Fruit fly (Drosophila melanogaster) whole organism, wandering third instar larva: Measurements from ENCODE around the gene CG7369.
"Not testable (repeated sequence)": the region's sequence is repeated elsewhere in the genome, so short reads cannot be mapped to it uniquely, and the experiment has no call there.

Source experiments
- Abd-B ChIP-seq: fragments of >200 bp; optimal IDR thresholded peaks from 2 replicates; lab custom pipeline; 2017; ENCODE audit warnings: missing biosample characterization, missing genetic modification characterization
- CG32264 ChIP-seq: fragments of 200-800 bp; sonication (Bioruptor generic); optimal IDR thresholded peaks from 2 replicates; lab custom pipeline; 2016; ENCODE audit warnings: missing biosample characterization, missing genetic modification characterization
- CG9705 ChIP-seq: fragments of 200-800 bp; sonication (Bioruptor generic); optimal IDR thresholded peaks from 2 replicates; lab custom pipeline; 2018; ENCODE audit warnings: missing biosample characterization, mild to moderate bottlenecking, missing genetic modification characterization
- CrebA ChIP-seq: fragments of 200-800 bp; sonication (Bioruptor generic); optimal IDR thresholded peaks from 2 replicates; lab custom pipeline; 2016; ENCODE audit warnings: missing biosample characterization, mild to moderate bottlenecking, missing genetic modification characterization, borderline replicate concordance
- Dfd ChIP-seq: fragments of >200 bp; optimal IDR thresholded peaks from 2 replicates; lab custom pipeline; 2017; ENCODE audit warnings: missing biosample characterization, missing genetic modification characterization
- Dif ChIP-seq: fragments of 200-275, 200-300 bp; sonication (Bioruptor generic); optimal IDR thresholded peaks from 2 replicates; lab custom pipeline; 2018; ENCODE audit warnings: missing biosample characterization, missing genetic modification characterization; ENCODE audit not compliant: partially characterized antibody
- GATAd ChIP-seq: sonication (Bioruptor generic); optimal IDR thresholded peaks from 2 replicates; lab custom pipeline; 2016; ENCODE audit warnings: missing biosample characterization, missing genetic modification characterization
- HLH106 ChIP-seq: fragments of 200-800 bp; optimal IDR thresholded peaks from 3 replicates; lab custom pipeline; 2019; ENCODE audit warnings: missing biosample characterization, mild to moderate bottlenecking, missing genetic modification characterization, moderate library complexity
- Hnf4 ChIP-seq: fragments of 200-800 bp; sonication (Bioruptor generic); optimal IDR thresholded peaks from 2 replicates; lab custom pipeline; 2016; ENCODE audit warnings: missing biosample characterization, mild to moderate bottlenecking, missing genetic modification characterization
- Hr78 ChIP-seq: fragments of >200 bp; optimal IDR thresholded peaks from 2 replicates; lab custom pipeline; 2017; ENCODE audit warnings: missing biosample characterization, missing genetic modification characterization
- Mio ChIP-seq: sonication (Bioruptor generic); optimal IDR thresholded peaks from 2 replicates; lab custom pipeline; 2016; ENCODE audit warnings: missing biosample characterization, missing genetic modification characterization
- Myc ChIP-seq: fragments of >200 bp; optimal IDR thresholded peaks from 2 replicates; lab custom pipeline; 2017
- N ChIP-seq: fragments of >200 bp; optimal IDR thresholded peaks from 2 replicates; lab custom pipeline; 2018; ENCODE audit warnings: missing biosample characterization, missing external identifiers, missing genetic modification characterization
- OdsH ChIP-seq: fragments of 200-800 bp; sonication (Bioruptor generic); optimal IDR thresholded peaks from 2 replicates; lab custom pipeline; 2016; ENCODE audit warnings: missing biosample characterization, mild to moderate bottlenecking, missing genetic modification characterization
- Rel ChIP-seq, 2 experiments: fragments of 200-800 bp; sonication (Bioruptor generic) in 1 of 2; optimal IDR thresholded peaks; 2 replicates in 1 of 2; 3 replicates in 1 of 2; lab custom pipeline; 2016 to 2019; ENCODE audit warnings: mild to moderate bottlenecking in 2 of 2, missing biosample characterization in 2 of 2, missing genetic modification characterization in 2 of 2, moderate library complexity in 1 of 2
- Sp1 ChIP-seq: fragments of 200-800 bp; sonication (Bioruptor generic); optimal IDR thresholded peaks from 3 replicates; lab custom pipeline; 2019; ENCODE audit warnings: missing biosample characterization, mild to moderate bottlenecking, missing genetic modification characterization, moderate library complexity
- Vsx2 ChIP-seq: fragments of 200-300, 225-300 bp; sonication (Bioruptor generic); optimal IDR thresholded peaks from 2 replicates; lab custom pipeline; 2018; ENCODE audit warnings: missing biosample characterization, missing genetic modification characterization; ENCODE audit not compliant: partially characterized antibody
- brk ChIP-seq: fragments of 200-800 bp; sonication (Bioruptor generic); optimal IDR thresholded peaks from 2 replicates; lab custom pipeline; 2016; ENCODE audit warnings: missing biosample characterization, mild to moderate bottlenecking, missing genetic modification characterization
- dl ChIP-seq, 2 experiments: fragments of 175-275, 200-275 bp in 1 of 2; fragments of 200-275 bp in 1 of 2; sonication (Bioruptor generic); optimal IDR thresholded peaks; lab custom pipeline; 2018; ENCODE audit warnings: mild to moderate bottlenecking in 2 of 2, missing biosample characterization in 2 of 2, missing genetic modification characterization in 2 of 2, moderate library complexity in 2 of 2; ENCODE audit not compliant: partially characterized antibody in 2 of 2, insufficient read depth in 1 of 2
- dmrt93B ChIP-seq: fragments of 200-800 bp; sonication (Bioruptor generic); optimal IDR thresholded peaks from 2 replicates; lab custom pipeline; 2018; ENCODE audit warnings: missing biosample characterization, mild to moderate bottlenecking, missing genetic modification characterization
- dsf ChIP-seq: sonication (Bioruptor generic); optimal IDR thresholded peaks from 2 replicates; lab custom pipeline; 2016; ENCODE audit warnings: missing biosample characterization, missing genetic modification characterization, borderline replicate concordance
- ey ChIP-seq: fragments of 200-800 bp; sonication (Bioruptor generic); optimal IDR thresholded peaks from 2 replicates; lab custom pipeline; 2016; ENCODE audit warnings: missing biosample characterization, missing genetic modification characterization
- foxo ChIP-seq, 2 experiments: fragments of 200-800 bp; sonication (Bioruptor generic); optimal IDR thresholded peaks; 2 replicates in 1 of 2; 3 replicates in 1 of 2; lab custom pipeline; 2016 to 2017; ENCODE audit warnings: missing biosample characterization in 2 of 2, missing genetic modification characterization in 2 of 2
- fru ChIP-seq: fragments of 200-800 bp; sonication (Bioruptor generic); optimal IDR thresholded peaks from 3 replicates; lab custom pipeline; 2016; ENCODE audit warnings: missing biosample characterization, mild to moderate bottlenecking, missing genetic modification characterization
- h ChIP-seq: fragments of 200-800 bp; sonication (Bioruptor generic); optimal IDR thresholded peaks from 3 replicates; lab custom pipeline; 2016; ENCODE audit warnings: missing biosample characterization, mild to moderate bottlenecking, missing genetic modification characterization
- jim ChIP-seq: fragments of 175-275, 200-325 bp; sonication (Bioruptor generic); optimal IDR thresholded peaks from 2 replicates; lab custom pipeline; 2016; ENCODE audit warnings: missing biosample characterization, mild to moderate bottlenecking, missing genetic modification characterization
- lola ChIP-seq: fragments of >200 bp; optimal IDR thresholded peaks from 2 replicates; lab custom pipeline; 2017; ENCODE audit warnings: missing biosample characterization, missing genetic modification characterization
- pan ChIP-seq: fragments of >200 bp; optimal IDR thresholded peaks from 2 replicates; lab custom pipeline; 2017
- psq ChIP-seq: fragments of 200-800 bp; sonication (Bioruptor generic); optimal IDR thresholded peaks from 3 replicates; lab custom pipeline; 2017; ENCODE audit warnings: missing biosample characterization, mild to moderate bottlenecking, missing genetic modification characterization, moderate library complexity
- rgr ChIP-seq: fragments of 200-800 bp; sonication (Bioruptor generic); optimal IDR thresholded peaks from 3 replicates; lab custom pipeline; 2016; ENCODE audit warnings: missing biosample characterization, mild to moderate bottlenecking, missing genetic modification characterization
- sage ChIP-seq: fragments of 200-800 bp; sonication (Bioruptor generic); optimal IDR thresholded peaks from 2 replicates; lab custom pipeline; 2016; ENCODE audit warnings: missing biosample characterization, mild to moderate bottlenecking, missing genetic modification characterization
- sv ChIP-seq: fragments of 200-800 bp; sonication (Bioruptor generic); optimal IDR thresholded peaks from 3 replicates; lab custom pipeline; 2016; ENCODE audit warnings: missing biosample characterization, missing genetic modification characterization
- tai ChIP-seq: sonication (Bioruptor generic); optimal IDR thresholded peaks from 2 replicates; lab custom pipeline; 2016; ENCODE audit warnings: missing biosample characterization, missing genetic modification characterization
- usp ChIP-seq: fragments of >200 bp; optimal IDR thresholded peaks from 2 replicates; lab custom pipeline; 2017; ENCODE audit warnings: missing biosample characterization, missing genetic modification characterization
- woc ChIP-seq: sonication (Bioruptor generic); optimal IDR thresholded peaks from 2 replicates; lab custom pipeline; 2016; ENCODE audit warnings: missing biosample characterization, mild to moderate bottlenecking, missing genetic modification characterization

CG7369 gene

dm6 chr3L:22695653-22696052 lies 45.9 kb upstream of the CG7369 start, which contains the start of gene CG14452:
TSS of gene CG14452 (plus strand) at chr3L:22695953.
- no peak for TF ChIP-seq foxo (GFP tag; optimal IDR thresholded peaks at IDR 0.05; lab: Kevin White, UChicago)
- no peak for TF ChIP-seq Myc (lab: Kevin White, UChicago)
- no peak for TF ChIP-seq CG9705 (GFP tag; lab: Kevin White, UChicago)
- no peak for TF ChIP-seq Dif (GFP tag; lab: Kevin White, UChicago)
- no peak for TF ChIP-seq Abd-B (GFP tag; lab: Kevin White, UChicago)
- TF ChIP-seq fru (GFP tag; lab: Kevin White, UChicago): no peak
- TF ChIP-seq N (GFP tag; lab: Kevin White, UChicago): no peak
- no peak for TF ChIP-seq woc
- no peak for TF ChIP-seq sage (GFP tag; lab: Kevin White, UChicago)
- no peak for TF ChIP-seq sv (GFP tag; lab: Kevin White, UChicago)
- TF ChIP-seq Sp1 (GFP tag; lab: Kevin White, UChicago): no peak
- no peak for TF ChIP-seq pan (lab: Kevin White, UChicago)
- no peak for TF ChIP-seq lola (GFP tag; lab: Kevin White, UChicago)
- TF ChIP-seq Mio (GFP tag; lab: Kevin White, UChicago): no peak
- no peak for TF ChIP-seq psq (GFP tag; lab: Kevin White, UChicago)
- TF ChIP-seq Vsx2 (GFP tag; lab: Kevin White, UChicago): no peak
- TF ChIP-seq OdsH (GFP tag; lab: Kevin White, UChicago): no peak
- no peak for TF ChIP-seq h (GFP tag; lab: Kevin White, UChicago)

dm6 chr3L:22696930-22697329 lies 44.7 kb upstream of the CG7369 start, which contains the start of gene CG32453:
TSS of gene CG32453 (plus strand) at chr3L:22697230.
- not testable (repeated sequence) for TF ChIP-seq ey, brk, GATAd (GFP tag; lab: Kevin White, UChicago)

dm6 chr3L:22699133-22699532 lies 42.5 kb upstream of the CG7369 start, which contains the start of gene CG45116:
TSS of gene CG45116 (plus strand) at chr3L:22699433.
- TF ChIP-seq ey (GFP tag; lab: Kevin White, UChicago) (no peak), CG9705 (GFP tag; lab: Kevin White, UChicago) (no peak), Hr78 (no peak), pan (lab: Kevin White, UChicago) (no peak), Dfd (GFP tag; lab: Kevin White, UChicago) (no peak), CG32264 (GFP tag; lab: Kevin White, UChicago) (no peak), Abd-B (GFP tag; lab: Kevin White, UChicago) (no peak), Dif (GFP tag; lab: Kevin White, UChicago) (no peak), GATAd (GFP tag; lab: Kevin White, UChicago) (no peak)

dm6 chr3L:22711855-22712254 lies 29.7 kb upstream of the CG7369 start, which contains the start of gene CG11370:
TSS of gene CG11370 (plus strand) at chr3L:22712155.
- TF ChIP-seq pan (lab: Kevin White, UChicago) (no peak), Sp1 (GFP tag; lab: Kevin White, UChicago) (no peak), Abd-B (GFP tag; lab: Kevin White, UChicago) (no peak), foxo (GFP tag; optimal IDR thresholded peaks at IDR 0.05; lab: Kevin White, UChicago) (no peak), sv (GFP tag; lab: Kevin White, UChicago) (no peak), OdsH (GFP tag; lab: Kevin White, UChicago) (no peak), CG32264 (GFP tag; lab: Kevin White, UChicago) (no peak), lola (GFP tag; lab: Kevin White, UChicago) (no peak), HLH106 (tag; lab: Kevin White, UChicago) (no peak), usp (no peak), Dif (GFP tag; lab: Kevin White, UChicago) (no peak), CrebA (GFP tag; lab: Kevin White, UChicago) (no peak), N (GFP tag; lab: Kevin White, UChicago) (no peak), woc (no peak), Vsx2 (GFP tag; lab: Kevin White, UChicago) (no peak), fru (GFP tag; lab: Kevin White, UChicago) (no peak), Hnf4 (GFP tag; lab: Kevin White, UChicago) (no peak), tai (GFP tag; lab: Kevin White, UChicago) (no peak)

- TF ChIP-seq tai (GFP tag; lab: Kevin White, UChicago): no peak
- no peak for TF ChIP-seq foxo (GFP tag; optimal IDR thresholded peaks at IDR 0.05; lab: Kevin White, UChicago)
- TF ChIP-seq jim (GFP tag; lab: Kevin White, UChicago): no peak
- TF ChIP-seq Hnf4 (GFP tag; lab: Kevin White, UChicago): no peak
- TF ChIP-seq brk (GFP tag; lab: Kevin White, UChicago): no peak
- no peak for TF ChIP-seq dl (GFP tag; optimal IDR thresholded peaks at IDR 0.05; lab: Kevin White, UChicago; ENCODE audit: insufficient read depth in 1 of 2, partially characterized antibody in 2 of 2)
- no peak for TF ChIP-seq HLH106 (tag; lab: Kevin White, UChicago)
- TF ChIP-seq Vsx2 (GFP tag; lab: Kevin White, UChicago): no peak
- TF ChIP-seq dsf (GFP tag; lab: Kevin White, UChicago): no peak
- no peak for TF ChIP-seq OdsH (GFP tag; lab: Kevin White, UChicago)
- no peak for TF ChIP-seq CG9705 (GFP tag; lab: Kevin White, UChicago)
- TF ChIP-seq woc: no peak
- no peak for TF ChIP-seq Myc (lab: Kevin White, UChicago)
- TF ChIP-seq Rel (GFP tag; optimal IDR thresholded peaks at IDR 0.05; lab: Kevin White, UChicago): no peak
- TF ChIP-seq Rel (tag; optimal IDR thresholded peaks at IDR 0.05; lab: Kevin White, UChicago): no peak
- TF ChIP-seq Hr78: no peak
- TF ChIP-seq CG32264 (GFP tag; lab: Kevin White, UChicago): no peak
- TF ChIP-seq h (GFP tag; lab: Kevin White, UChicago): no peak
- TF ChIP-seq dmrt93B: no peak
- no peak for TF ChIP-seq N (GFP tag; lab: Kevin White, UChicago)
- no peak for TF ChIP-seq rgr (GFP tag; lab: Kevin White, UChicago)
Measured at dm6 chr3L:22713605-22714004, 28.0 kb upstream of the CG7369 start.
